Fruit fly (Drosophila melanogaster) whole organism, wandering third instar larva: ENCODE results near the gene CG9356.
A peak's percentile ranks its signal among the peaks of the same experiment; 100 is the strongest.

ENCODE experiments used
- Abd-B ChIP-seq: fragments of >200 bp; optimal IDR thresholded peaks from 2 replicates; lab custom pipeline; 2017; ENCODE audit warnings: missing biosample characterization, missing genetic modification characterization
- Dfd ChIP-seq: fragments of >200 bp; optimal IDR thresholded peaks from 2 replicates; lab custom pipeline; 2017; ENCODE audit warnings: missing biosample characterization, missing genetic modification characterization
- Hr78 ChIP-seq: fragments of >200 bp; optimal IDR thresholded peaks from 2 replicates; lab custom pipeline; 2017; ENCODE audit warnings: missing biosample characterization, missing genetic modification characterization
- Jra ChIP-seq: sonication (Bioruptor generic); optimal IDR thresholded peaks from 2 replicates; lab custom pipeline; 2016; ENCODE audit warnings: missing biosample characterization, missing genetic modification characterization
- Rel ChIP-seq, 2 experiments: fragments of 200-800 bp; sonication (Bioruptor generic) in 1 of 2; optimal IDR thresholded peaks; 2 replicates in 1 of 2; 3 replicates in 1 of 2; lab custom pipeline; 2016 to 2019; ENCODE audit warnings: mild to moderate bottlenecking in 2 of 2, missing biosample characterization in 2 of 2, missing genetic modification characterization in 2 of 2, moderate library complexity in 1 of 2
- Sp1 ChIP-seq: fragments of 200-800 bp; sonication (Bioruptor generic); optimal IDR thresholded peaks from 3 replicates; lab custom pipeline; 2019; ENCODE audit warnings: missing biosample characterization, mild to moderate bottlenecking, missing genetic modification characterization, moderate library complexity
- brk ChIP-seq: fragments of 200-800 bp; sonication (Bioruptor generic); optimal IDR thresholded peaks from 2 replicates; lab custom pipeline; 2016; ENCODE audit warnings: missing biosample characterization, mild to moderate bottlenecking, missing genetic modification characterization
- dl ChIP-seq, 2 experiments: fragments of 175-275, 200-275 bp in 1 of 2; fragments of 200-275 bp in 1 of 2; sonication (Bioruptor generic); optimal IDR thresholded peaks; lab custom pipeline; 2018; ENCODE audit warnings: mild to moderate bottlenecking in 2 of 2, missing biosample characterization in 2 of 2, missing genetic modification characterization in 2 of 2, moderate library complexity in 2 of 2; ENCODE audit not compliant: partially characterized antibody in 2 of 2, insufficient read depth in 1 of 2
- dsf ChIP-seq: sonication (Bioruptor generic); optimal IDR thresholded peaks from 2 replicates; lab custom pipeline; 2016; ENCODE audit warnings: missing biosample characterization, missing genetic modification characterization, borderline replicate concordance
- fru ChIP-seq: fragments of 200-800 bp; sonication (Bioruptor generic); optimal IDR thresholded peaks from 3 replicates; lab custom pipeline; 2016; ENCODE audit warnings: missing biosample characterization, mild to moderate bottlenecking, missing genetic modification characterization
- h ChIP-seq: fragments of 200-800 bp; sonication (Bioruptor generic); optimal IDR thresholded peaks from 3 replicates; lab custom pipeline; 2016; ENCODE audit warnings: missing biosample characterization, mild to moderate bottlenecking, missing genetic modification characterization
- psq ChIP-seq: fragments of 200-800 bp; sonication (Bioruptor generic); optimal IDR thresholded peaks from 3 replicates; lab custom pipeline; 2017; ENCODE audit warnings: missing biosample characterization, mild to moderate bottlenecking, missing genetic modification characterization, moderate library complexity
- usp ChIP-seq: fragments of >200 bp; optimal IDR thresholded peaks from 2 replicates; lab custom pipeline; 2017; ENCODE audit warnings: missing biosample characterization, missing genetic modification characterization
- woc ChIP-seq: sonication (Bioruptor generic); optimal IDR thresholded peaks from 2 replicates; lab custom pipeline; 2016; ENCODE audit warnings: missing biosample characterization, mild to moderate bottlenecking, missing genetic modification characterization

DNA sequence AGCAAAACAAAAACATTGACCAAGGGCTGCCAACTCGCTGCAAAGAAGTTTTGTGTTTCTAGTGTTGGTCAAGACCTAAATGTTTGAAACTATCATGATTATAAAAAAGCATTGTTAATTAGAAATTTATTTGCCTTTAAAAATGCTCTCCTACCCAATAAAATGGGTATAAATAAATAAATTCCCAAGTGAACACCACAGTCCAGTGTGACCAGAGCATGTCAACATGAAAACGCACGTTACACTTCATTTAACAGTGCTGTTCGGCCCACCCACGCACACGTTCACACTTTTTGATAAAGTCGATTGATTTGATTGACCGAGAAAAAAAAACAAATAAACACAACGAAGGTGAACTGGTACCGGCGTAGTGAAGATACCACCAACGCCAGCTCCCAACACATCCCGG, at the start of gene CG9356, which contains the start of the genes BBIP1 and CG8135:
- TF ChIP-seq dl (GFP tag; optimal IDR thresholded peaks at IDR 0.05; lab: Kevin White, UChicago; ENCODE audit: insufficient read depth in 1 of 2, partially characterized antibody in 2 of 2) (no peak), Sp1 (GFP tag; lab: Kevin White, UChicago) (no peak), dsf (GFP tag; lab: Kevin White, UChicago) (no peak), usp (GFP tag; lab: Kevin White, UChicago) (no peak), Hr78 (GFP tag; lab: Kevin White, UChicago) (no peak), Jra (GFP tag; lab: Kevin White, UChicago) (no peak), fru (no peak), Rel (GFP tag; optimal IDR thresholded peaks at IDR 0.05; lab: Kevin White, UChicago) (no peak), Rel (tag; optimal IDR thresholded peaks at IDR 0.05; lab: Kevin White, UChicago) (peak; percentile 98), h (GFP tag; lab: Kevin White, UChicago) (no peak), Abd-B (GFP tag; lab: Kevin White, UChicago) (no peak), Dfd (GFP tag; lab: Kevin White, UChicago) (no peak), woc (GFP tag; lab: Kevin White, UChicago) (no peak), psq (GFP tag; lab: Kevin White, UChicago) (peak; percentile 62), brk (GFP tag; lab: Kevin White, UChicago) (no peak)
